Fruit fly (Drosophila melanogaster) whole organism, prepupa: ENCODE measurements around the gene CG17029.

ENCODE experiments used
- Blimp-1 ChIP-seq: fragments of 200-800 bp; sonication (Bioruptor generic); optimal IDR thresholded peaks from 3 replicates; lab custom pipeline; 2017; ENCODE audit warnings: missing biosample characterization, missing genetic modification characterization, mild to moderate bottlenecking, moderate library complexity, missing genetic modification reagents
- CG11294 ChIP-seq: fragments of 200-800 bp; sonication (Bioruptor generic); IDR thresholded peaks from 2 replicates; pipeline ENCODE4 v1.3.6; 2022; ENCODE audit warnings: missing biosample characterization, missing genetic modification characterization
- CG11762 ChIP-seq: fragments of 200-800 bp; sonication (Bioruptor generic); optimal IDR thresholded peaks from 3 replicates; lab custom pipeline; 2016; ENCODE audit warnings: missing biosample characterization, missing genetic modification characterization; ENCODE audit not compliant: insufficient read depth
- CG11902 ChIP-seq: fragments of 200-800 bp; sonication (Bioruptor generic); optimal IDR thresholded peaks from 3 replicates; lab custom pipeline; 2016; ENCODE audit warnings: missing biosample characterization, missing genetic modification characterization
- CG15336 ChIP-seq: fragments of 200-800 bp; sonication (Bioruptor generic); IDR thresholded peaks from 2 replicates; pipeline ENCODE4 v1.3.6; 2022; ENCODE audit warnings: missing biosample characterization, missing genetic modification characterization
- CG1621 ChIP-seq: fragments of 200-800 bp; sonication (Bioruptor generic); optimal IDR thresholded peaks from 3 replicates; lab custom pipeline; 2018; ENCODE audit warnings: missing biosample characterization, mild to moderate bottlenecking, missing genetic modification characterization
- CG16779 ChIP-seq: fragments of 200-800 bp; sonication (Bioruptor generic); optimal IDR thresholded peaks from 3 replicates; lab custom pipeline; 2017; ENCODE audit warnings: missing biosample characterization, mild to moderate bottlenecking, missing genetic modification characterization
- CG3032 ChIP-seq: fragments of 200-800 bp; optimal IDR thresholded peaks from 2 replicates; lab custom pipeline; 2019; ENCODE audit warnings: missing biosample characterization, mild to moderate bottlenecking, missing genetic modification characterization, moderate library complexity
- CG31627 ChIP-seq: fragments of 200-800 bp; sonication (Bioruptor generic); optimal IDR thresholded peaks from 3 replicates; lab custom pipeline; 2016; ENCODE audit warnings: missing biosample characterization, missing genetic modification characterization
- CG32006 ChIP-seq: fragments of 200-800 bp; sonication (Bioruptor generic); optimal IDR thresholded peaks from 3 replicates; lab custom pipeline; 2017; ENCODE audit warnings: missing biosample characterization, mild to moderate bottlenecking, missing genetic modification characterization
- CG34406 ChIP-seq: fragments of 200-800 bp; sonication (Bioruptor generic); optimal IDR thresholded peaks from 3 replicates; lab custom pipeline; 2016; ENCODE audit warnings: missing biosample characterization, missing genetic modification characterization
- CG3919 ChIP-seq: fragments of 200-800 bp; sonication (Bioruptor generic); optimal IDR thresholded peaks from 3 replicates; lab custom pipeline; 2016; ENCODE audit warnings: missing biosample characterization, missing genetic modification characterization
- CG4318 ChIP-seq: fragments of 200-800 bp; sonication (Bioruptor generic); optimal IDR thresholded peaks from 3 replicates; lab custom pipeline; 2017; ENCODE audit warnings: missing biosample characterization, mild to moderate bottlenecking, missing genetic modification characterization
- CG6163 ChIP-seq: fragments of 200-800 bp; sonication (Bioruptor generic); IDR thresholded peaks from 3 replicates; pipeline ENCODE4 v1.3.6; 2022; ENCODE audit warnings: missing biosample characterization, missing genetic modification characterization
- CG6276 ChIP-seq: fragments of 200-800 bp; sonication (Bioruptor generic); optimal IDR thresholded peaks from 2 replicates; lab custom pipeline; 2017; ENCODE audit warnings: missing biosample characterization, mild to moderate bottlenecking, missing genetic modification characterization
- CG6792 ChIP-seq: fragments of 200-800 bp; sonication (Bioruptor generic); optimal IDR thresholded peaks from 3 replicates; lab custom pipeline; 2016; ENCODE audit warnings: missing biosample characterization, missing genetic modification characterization
- CG6808 ChIP-seq: fragments of 200-800 bp; sonication (Bioruptor generic); optimal IDR thresholded peaks from 3 replicates; lab custom pipeline; 2017; ENCODE audit warnings: missing biosample characterization, missing genetic modification characterization, mild to moderate bottlenecking, moderate library complexity, missing genetic modification reagents
- CG6854 ChIP-seq: fragments of 200-800 bp; sonication (Bioruptor generic); optimal IDR thresholded peaks from 2 replicates; lab custom pipeline; 2017; ENCODE audit warnings: missing biosample characterization, mild to moderate bottlenecking, missing genetic modification characterization
- CG7368 ChIP-seq: fragments of 200-800 bp; sonication (Bioruptor generic); optimal IDR thresholded peaks from 3 replicates; lab custom pipeline; 2016; ENCODE audit warnings: missing biosample characterization, missing genetic modification characterization
- CG8119 ChIP-seq: fragments of 200-800 bp; sonication (Bioruptor generic); IDR thresholded peaks from 3 replicates; pipeline ENCODE4 v1.3.6; 2022; ENCODE audit warnings: missing biosample characterization, missing genetic modification characterization
- CG9139 ChIP-seq: fragments of 200-800 bp; sonication (Bioruptor generic); optimal IDR thresholded peaks from 3 replicates; lab custom pipeline; 2017; ENCODE audit warnings: missing biosample characterization, mild to moderate bottlenecking, missing genetic modification characterization
- Eip75B ChIP-seq: fragments of 200-800 bp; sonication (Bioruptor generic); optimal IDR thresholded peaks from 3 replicates; lab custom pipeline; 2016; ENCODE audit warnings: missing biosample characterization, missing genetic modification characterization
- Eip78C ChIP-seq: fragments of 200-800 bp; sonication (Bioruptor generic); peaks from one replicate; lab custom pipeline; 2016; ENCODE audit warnings: missing biosample characterization, missing genetic modification characterization
- Eip93F ChIP-seq: fragments of 200-800 bp; sonication (Bioruptor generic); optimal IDR thresholded peaks from 2 replicates; lab custom pipeline; 2016; ENCODE audit warnings: missing biosample characterization, mild to moderate bottlenecking, missing genetic modification characterization
- Ets96B ChIP-seq: fragments of 200-800 bp; optimal IDR thresholded peaks from 2 replicates; lab custom pipeline; 2019; ENCODE audit warnings: missing biosample characterization, mild to moderate bottlenecking, missing genetic modification characterization, moderate library complexity
- Gug ChIP-seq: fragments of 200-800 bp; sonication (Bioruptor generic); IDR thresholded peaks from 2 replicates; pipeline ENCODE4 v1.3.6; 2022; ENCODE audit warnings: missing biosample characterization, missing genetic modification characterization
- Lpt ChIP-seq: fragments of 200-800 bp; sonication (Bioruptor generic); optimal IDR thresholded peaks from 3 replicates; lab custom pipeline; 2016; ENCODE audit warnings: missing biosample characterization, missing genetic modification characterization
- Met ChIP-seq: fragments of 200-800 bp; sonication (Bioruptor generic); optimal IDR thresholded peaks from 3 replicates; lab custom pipeline; 2016; ENCODE audit warnings: missing biosample characterization, missing genetic modification characterization
- OdsH ChIP-seq: fragments of 200-800 bp; sonication (Bioruptor generic); optimal IDR thresholded peaks from 3 replicates; lab custom pipeline; 2016; ENCODE audit warnings: missing biosample characterization, missing genetic modification characterization
- Smox ChIP-seq: fragments of 200-800 bp; sonication (Bioruptor generic); optimal IDR thresholded peaks from 3 replicates; lab custom pipeline; 2016; ENCODE audit warnings: missing biosample characterization, missing genetic modification characterization
- Sox102F ChIP-seq: fragments of 200-800 bp; sonication (Bioruptor generic); optimal IDR thresholded peaks from 2 replicates; lab custom pipeline; 2016; ENCODE audit warnings: missing biosample characterization, mild to moderate bottlenecking, missing genetic modification characterization
- Sox14 ChIP-seq: fragments of 200-800 bp; sonication (Bioruptor generic); optimal IDR thresholded peaks from 3 replicates; lab custom pipeline; 2016; ENCODE audit warnings: missing biosample characterization, missing genetic modification characterization
- Sox15 ChIP-seq: fragments of 200-800 bp; sonication (Bioruptor generic); optimal IDR thresholded peaks from 3 replicates; lab custom pipeline; 2016; ENCODE audit warnings: missing biosample characterization, missing genetic modification characterization
- acj6 ChIP-seq: fragments of 200-800 bp; sonication (Bioruptor generic); optimal IDR thresholded peaks from 3 replicates; lab custom pipeline; 2016; ENCODE audit warnings: missing biosample characterization, missing genetic modification characterization
- cyc ChIP-seq: fragments of 200-800 bp; sonication (Bioruptor generic); optimal IDR thresholded peaks from 3 replicates; lab custom pipeline; 2016; ENCODE audit warnings: missing biosample characterization, missing genetic modification characterization
- dac ChIP-seq: fragments of 200-800 bp; sonication (Bioruptor generic); optimal IDR thresholded peaks from 2 replicates; lab custom pipeline; 2017; ENCODE audit warnings: missing biosample characterization, mild to moderate bottlenecking, missing genetic modification characterization
- dsx ChIP-seq: fragments of 200-800 bp; optimal IDR thresholded peaks from 3 replicates; lab custom pipeline; 2019; ENCODE audit warnings: missing biosample characterization, mild to moderate bottlenecking, missing genetic modification characterization, moderate library complexity; ENCODE audit not compliant: poor library complexity, severe bottlenecking
- eg ChIP-seq: fragments of 200-800 bp; sonication (Bioruptor generic); IDR thresholded peaks from 3 replicates; pipeline ENCODE4 v1.3.6; 2022; ENCODE audit warnings: missing biosample characterization, missing genetic modification characterization
- esn ChIP-seq: fragments of 200-800 bp; sonication (Bioruptor generic); optimal IDR thresholded peaks from 2 replicates; lab custom pipeline; 2016; ENCODE audit warnings: missing biosample characterization, mild to moderate bottlenecking, missing genetic modification characterization, moderate library complexity
- fd59A ChIP-seq: fragments of 200-800 bp; sonication (Bioruptor generic); optimal IDR thresholded peaks from 2 replicates; lab custom pipeline; 2017; ENCODE audit warnings: missing biosample characterization, mild to moderate bottlenecking, missing genetic modification characterization, missing genetic modification reagents
- fd85E ChIP-seq: fragments of 200-800 bp; sonication (Bioruptor generic); optimal IDR thresholded peaks from 3 replicates; lab custom pipeline; 2016; ENCODE audit warnings: missing biosample characterization, missing genetic modification characterization
- fkh ChIP-seq: fragments of 200-800 bp; sonication (Bioruptor generic); optimal IDR thresholded peaks from 3 replicates; lab custom pipeline; 2017; ENCODE audit warnings: missing biosample characterization, mild to moderate bottlenecking, missing genetic modification characterization, moderate library complexity
- lz ChIP-seq: fragments of 200-800 bp; sonication (Bioruptor generic); optimal IDR thresholded peaks from 3 replicates; lab custom pipeline; 2016; ENCODE audit warnings: missing biosample characterization, missing genetic modification characterization
- net ChIP-seq: fragments of 200-800 bp; sonication (Bioruptor generic); optimal IDR thresholded peaks from 3 replicates; lab custom pipeline; 2016; ENCODE audit warnings: missing biosample characterization, missing genetic modification characterization
- pdm3 ChIP-seq: fragments of 200-800 bp; sonication (Bioruptor generic); optimal IDR thresholded peaks from 3 replicates; lab custom pipeline; 2016; ENCODE audit warnings: missing biosample characterization, missing genetic modification characterization
- salr ChIP-seq, 2 experiments: fragments of 200-800 bp; sonication (Bioruptor generic); optimal IDR thresholded peaks; 3 replicates each; lab custom pipeline; 2016 to 2018; ENCODE audit warnings: missing biosample characterization in 2 of 2, missing genetic modification characterization in 2 of 2, mild to moderate bottlenecking in 1 of 2
- spab ChIP-seq: fragments of 200-800 bp; sonication (Bioruptor generic); optimal IDR thresholded peaks from 2 replicates; lab custom pipeline; 2017; ENCODE audit warnings: missing biosample characterization, mild to moderate bottlenecking, missing genetic modification characterization, missing genetic modification reagents
- svp ChIP-seq: fragments of 200-800 bp; sonication (Bioruptor generic); peaks from one replicate; lab custom pipeline; 2016; ENCODE audit warnings: missing biosample characterization, missing genetic modification characterization
- vri ChIP-seq: fragments of 200-800 bp; sonication (Bioruptor generic); optimal IDR thresholded peaks from 3 replicates; lab custom pipeline; 2016; ENCODE audit warnings: missing biosample characterization, mild to moderate bottlenecking, missing genetic modification characterization

CG17029 gene

DNA sequence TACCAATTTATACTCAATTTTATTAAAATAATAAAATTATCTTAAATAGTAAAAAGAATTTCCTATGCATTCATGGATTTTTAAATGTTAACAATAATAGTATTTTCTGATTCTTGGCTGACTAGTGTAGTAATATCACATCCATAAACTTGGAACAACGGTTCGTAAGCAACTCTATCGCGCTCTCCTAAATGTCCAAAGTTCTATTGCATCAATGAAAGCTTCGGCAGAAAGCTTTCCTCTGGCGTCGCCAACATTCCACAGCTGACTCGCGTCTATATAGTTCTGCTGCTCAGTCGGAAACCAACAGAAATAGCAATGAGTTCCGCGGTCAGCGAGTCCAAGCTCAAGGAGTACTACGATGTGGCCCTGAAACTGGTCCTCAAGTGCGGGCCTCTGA is at the start of gene CG17029:
CG17029 (plus strand) TSS at position 113 of the 400 bp plus-strand sequence.
- TF ChIP-seq vri (GFP tag; lab: Kevin White, UChicago) (no peak), Eip78C (GFP tag; lab: Kevin White, UChicago) (peak; percentile 14), CG16779 (tag; lab: Kevin White, UChicago) (peak; percentile 6)

DNA sequence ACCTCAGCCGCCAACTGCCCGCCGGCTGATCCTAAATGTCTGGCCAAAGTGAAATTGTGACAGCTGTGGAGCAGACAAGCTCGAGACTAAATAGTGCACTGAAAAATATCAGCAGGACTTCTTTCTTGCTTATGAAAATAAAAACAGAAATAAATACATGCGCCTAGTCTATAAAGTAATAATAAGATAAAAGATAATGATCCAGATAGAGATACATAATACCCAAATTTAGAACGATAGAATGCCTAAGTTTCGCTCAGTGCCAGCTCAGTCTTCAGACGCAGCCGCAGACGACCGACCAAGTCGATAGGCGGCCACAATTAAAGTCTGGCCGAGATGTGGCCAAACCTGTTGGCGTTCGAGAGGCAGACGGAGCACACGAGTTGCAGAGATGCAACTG is 35.8 kb upstream of the CG17029 start:
- TF ChIP-seq Eip78C (GFP tag; lab: Kevin White, UChicago) (peak; percentile 98), CG3032 (tag; lab: Kevin White, UChicago) (peak; percentile 87), Lpt (peak; percentile 95), Eip93F (GFP tag; lab: Kevin White, UChicago) (peak; percentile 57), fkh (GFP tag; lab: Kevin White, UChicago) (no peak), CG16779 (tag; lab: Kevin White, UChicago) (peak; percentile 71), Ets96B (peak; percentile 80), fd59A (GFP tag; lab: Kevin White, UChicago) (peak; percentile 82), CG7368 (peak; percentile 85), esn (GFP tag; lab: Kevin White, UChicago) (peak; percentile 93), CG31627 (GFP tag; lab: Kevin White, UChicago) (peak; percentile 90), Blimp-1 (GFP tag; lab: Kevin White, UChicago) (peak; percentile 83), CG1621 (tag; lab: Kevin White, UChicago) (peak; percentile 74), CG6276 (GFP tag; lab: Kevin White, UChicago) (peak; percentile 87), Gug (GFP tag; lab: Robert Waterston, UW) (peak; percentile 93), CG11762 (GFP tag; lab: Kevin White, UChicago) (peak; percentile 86), OdsH (GFP tag; lab: Kevin White, UChicago) (peak; percentile 95), fd85E (GFP tag; lab: Kevin White, UChicago) (peak; percentile 68), spab (peak; percentile 63), Sox15 (GFP tag; lab: Kevin White, UChicago) (peak; percentile 88), net (GFP tag; lab: Kevin White, UChicago) (peak; percentile 94), dsx (GFP tag; lab: Kevin White, UChicago) (peak; percentile 81), Smox (GFP tag; lab: Kevin White, UChicago) (peak; percentile 90), CG9139 (GFP tag; lab: Kevin White, UChicago) (peak; percentile 79), CG6163 (peak; percentile 96), Sox14 (GFP tag; lab: Kevin White, UChicago) (peak; percentile 93), CG11902 (GFP tag; lab: Kevin White, UChicago) (peak; percentile 77), lz (peak; percentile 87), CG11294 (peak; percentile 88), CG6854 (GFP tag; lab: Kevin White, UChicago) (no peak), CG4318 (GFP tag; lab: Kevin White, UChicago) (peak; percentile 94), vri (GFP tag; lab: Kevin White, UChicago) (peak; percentile 75), pdm3 (GFP tag; lab: Kevin White, UChicago) (peak; percentile 94), CG15336 (peak; percentile 98), cyc (GFP tag; lab: Kevin White, UChicago) (peak; percentile 92), eg (GFP tag; lab: Robert Waterston, UW) (peak; percentile 97), Sox102F (GFP tag; lab: Kevin White, UChicago) (peak; percentile 91), svp (GFP tag; lab: Kevin White, UChicago) (peak; percentile 97), acj6 (GFP tag; lab: Kevin White, UChicago) (peak; percentile 94), salr (GFP tag; optimal IDR thresholded peaks at IDR 0.05; lab: Kevin White, UChicago) (peak; percentile 59 to 93), CG34406 (GFP tag; lab: Kevin White, UChicago) (peak; percentile 94), CG6792 (GFP tag; lab: Kevin White, UChicago) (peak; percentile 92), Eip75B (GFP tag; lab: Kevin White, UChicago) (peak; percentile 85), CG8119 (GFP tag; lab: Robert Waterston, UW) (peak; percentile 96), CG32006 (GFP tag; lab: Kevin White, UChicago) (peak; percentile 97), CG6808 (GFP tag; lab: Kevin White, UChicago) (peak; percentile 69), CG3919 (GFP tag; lab: Kevin White, UChicago) (peak; percentile 96), Met (peak; percentile 94), dac (GFP tag; lab: Kevin White, UChicago) (peak; percentile 87)
